Fruit fly (Drosophila melanogaster): ENCODE data around the gene CG4849.

Gene CG4849

dm6 chr3R:27920883-27921282, 42.3 kb upstream of the CG4849 start, which contains the start of gene CG12259:
CG12259 (minus strand) TSS chr3R:27921089.
- TF ChIP-seq jim (GFP tag; optimal IDR thresholded peaks at IDR 0.05), result no peak
- TF ChIP-seq OdsH (GFP tag; optimal IDR thresholded peaks at IDR 0.05), result no peak
- TF ChIP-seq rgr (GFP tag; optimal IDR thresholded peaks at IDR 0.05), result no peak
- TF ChIP-seq Sp1 (GFP tag; optimal IDR thresholded peaks at IDR 0.05), result no peak
- no peak for TF ChIP-seq Mio (GFP tag; optimal IDR thresholded peaks at IDR 0.05)
- peak; percentile 6 for TF ChIP-seq woc (GFP tag; optimal IDR thresholded peaks at IDR 0.05)
- TF ChIP-seq h (GFP tag; optimal IDR thresholded peaks at IDR 0.05), result no peak
- no peak for TF ChIP-seq Hr78 (GFP tag; optimal IDR thresholded peaks at IDR 0.05)

dm6 chr3R:27921982-27922672, 41.1 kb upstream of the CG4849 start, which contains the start of gene BCAS2:
BCAS2 (minus strand) TSS chr3R:27922356.
- TF ChIP-seq psq (GFP tag; optimal IDR thresholded peaks at IDR 0.05) (no peak), Myc (optimal IDR thresholded peaks at IDR 0.05) (peak; percentile 93)

- TF ChIP-seq Abd-B (GFP tag; optimal IDR thresholded peaks at IDR 0.05) (no peak), dmrt93B (GFP tag; optimal IDR thresholded peaks at IDR 0.05) (peak; percentile 77), brk (GFP tag; optimal IDR thresholded peaks at IDR 0.05) (no peak), dl (GFP tag; optimal IDR thresholded peaks at IDR 0.05; ENCODE audit: insufficient read depth in 1 of 2, partially characterized antibody in 2 of 2) (no peak), tai (GFP tag; optimal IDR thresholded peaks at IDR 0.05) (no peak), fru (GFP tag; optimal IDR thresholded peaks at IDR 0.05) (peak; percentile 57), ey (GFP tag; optimal IDR thresholded peaks at IDR 0.05) (peak; percentile 35), Vsx2 (GFP tag; optimal IDR thresholded peaks at IDR 0.05; ENCODE audit: partially characterized antibody) (no peak), pan (optimal IDR thresholded peaks at IDR 0.05) (no peak), OdsH (GFP tag; optimal IDR thresholded peaks at IDR 0.05) (peak; percentile 77), psq (GFP tag; optimal IDR thresholded peaks at IDR 0.05) (peak; percentile 61), foxo (GFP tag; optimal IDR thresholded peaks at IDR 0.05) (peak in 1 of 2 experiments; percentile 66), Dfd (GFP tag; optimal IDR thresholded peaks at IDR 0.05) (no peak), usp (GFP tag; optimal IDR thresholded peaks at IDR 0.05) (no peak), sv (GFP tag; optimal IDR thresholded peaks at IDR 0.05) (peak; percentile 83), jim (GFP tag; optimal IDR thresholded peaks at IDR 0.05) (no peak), rgr (GFP tag; optimal IDR thresholded peaks at IDR 0.05) (peak; percentile 92), CrebA (GFP tag; optimal IDR thresholded peaks at IDR 0.05; ENCODE audit: borderline replicate concordance) (no peak), h (GFP tag; optimal IDR thresholded peaks at IDR 0.05) (peak; percentile 76), sage (GFP tag; optimal IDR thresholded peaks at IDR 0.05) (peak; percentile 42), Jra (GFP tag; optimal IDR thresholded peaks at IDR 0.05) (no peak), dsf (GFP tag; optimal IDR thresholded peaks at IDR 0.05; ENCODE audit: borderline replicate concordance) (peak; percentile 68), CG9705 (GFP tag; optimal IDR thresholded peaks at IDR 0.05) (peak; percentile 81), Sp1 (GFP tag; optimal IDR thresholded peaks at IDR 0.05) (peak; percentile 91), br (GFP tag; optimal IDR thresholded peaks at IDR 0.05) (peak; percentile 74), lola (GFP tag; optimal IDR thresholded peaks at IDR 0.05) (no peak), Rel (GFP tag; optimal IDR thresholded peaks at IDR 0.05) (no peak), Rel (tag; optimal IDR thresholded peaks at IDR 0.05) (peak; percentile 31), Hr83 (GFP tag; optimal IDR thresholded peaks at IDR 0.05; ENCODE audit: poor library complexity, severe bottlenecking) (peak; percentile 90), GATAd (GFP tag; optimal IDR thresholded peaks at IDR 0.05) (no peak), Dif (GFP tag; optimal IDR thresholded peaks at IDR 0.05; ENCODE audit: partially characterized antibody) (no peak), Hnf4 (GFP tag; optimal IDR thresholded peaks at IDR 0.05) (no peak), CG32264 (GFP tag; optimal IDR thresholded peaks at IDR 0.05) (peak; percentile 39), HLH106 (tag; optimal IDR thresholded peaks at IDR 0.05) (peak; percentile 37), Hr78 (GFP tag; optimal IDR thresholded peaks at IDR 0.05) (no peak), woc (GFP tag; optimal IDR thresholded peaks at IDR 0.05) (peak; percentile 69), N (GFP tag; optimal IDR thresholded peaks at IDR 0.05) (no peak), Myc (optimal IDR thresholded peaks at IDR 0.05) (peak; percentile 55), Mio (GFP tag; optimal IDR thresholded peaks at IDR 0.05) (peak; percentile 65)
These were observed 40.5 kb upstream of the CG4849 start, which contains the start of gene RpL4 for dm6 chr3R:27922673-27923175. RpL4 (plus strand) TSS chr3R:27922821.
